Worm (Caenorhabditis elegans) whole organism, L4 larva: ENCODE data around the gene C39B5.5.

Experiments
- F10B5.3 ChIP-seq: sonication (generic microtip); optimal IDR thresholded peaks from 2 replicates; lab custom pipeline; 2016; ENCODE audit warnings: mild to moderate bottlenecking, missing genetic modification characterization, missing compliant biosample characterization
- R02D3.7 ChIP-seq: fragments of 150-350 bp; sonication (generic microtip); optimal IDR thresholded peaks from 3 replicates; lab custom pipeline; 2014; ENCODE audit warnings: missing biosample characterization, missing genetic modification characterization
- ama-1 ChIP-seq: fragments of 150-350 bp; optimal IDR thresholded peaks from 2 replicates; lab custom pipeline; 2014; ENCODE audit warnings: inconsistent platforms, mixed read lengths
- arid-1 ChIP-seq: fragments of 200-800 bp; sonication (Bioruptor generic); conservative IDR thresholded peaks from 2 replicates; pipeline ENCODE4 v1.3.6; 2022; ENCODE audit warnings: missing genetic modification reagents, missing genetic modification characterization, missing compliant biosample characterization
- ceh-44 ChIP-seq: fragments of 200-800 bp; sonication (Bioruptor generic); IDR thresholded peaks from 2 replicates; pipeline ENCODE4 v1.3.6; 2022; ENCODE audit warnings: missing genetic modification reagents, missing genetic modification characterization, missing compliant biosample characterization
- nhr-25 ChIP-seq: sonication (generic microtip); optimal IDR thresholded peaks from 2 replicates; lab custom pipeline; 2017; ENCODE audit warnings: missing genetic modification characterization, mild to moderate bottlenecking, missing compliant biosample characterization, antibody characterized with exemption, moderate library complexity, borderline replicate concordance; ENCODE audit not compliant: insufficient read depth
- nhr-77 ChIP-seq: fragments of 150-350 bp; optimal IDR thresholded peaks from 2 replicates; lab custom pipeline; 2014; ENCODE audit warnings: missing biosample characterization, missing genetic modification characterization
- pha-4 ChIP-seq, 2 experiments: fragments of 150-350 bp in 1 of 2; fragments of 200-800 bp in 1 of 2; sonication (Bioruptor generic) in 1 of 2; IDR thresholded peaks in 1 of 2; optimal IDR thresholded peaks in 1 of 2; 2 replicates each; pipeline versions ENCODE4 v1.3.6 to Lab custom; 2014 to 2022; ENCODE audit warnings: missing genetic modification characterization in 2 of 2, missing genetic modification reagents in 2 of 2, missing biosample characterization in 1 of 2, missing compliant biosample characterization in 1 of 2
- set-16 ChIP-seq: fragments of 200-800 bp; sonication (Bioruptor generic); IDR thresholded peaks from 2 replicates; pipeline ENCODE4 v1.3.6; 2022; ENCODE audit warnings: missing genetic modification reagents, missing genetic modification characterization, missing compliant biosample characterization
- zag-1 ChIP-seq: fragments of 150-350 bp; optimal IDR thresholded peaks from 2 replicates; lab custom pipeline; 2014; ENCODE audit warnings: missing biosample characterization, missing genetic modification characterization
- zfp-2 ChIP-seq: sonication (generic microtip); optimal IDR thresholded peaks from 2 replicates; lab custom pipeline; 2016; ENCODE audit warnings: mild to moderate bottlenecking, missing genetic modification characterization, missing compliant biosample characterization

- TF ChIP-seq nhr-77 (tag; lab: Kevin White, UChicago) = no peak
- TF ChIP-seq zfp-2 (tag; lab: Kevin White, UChicago) = no peak
- no peak for TF ChIP-seq ama-1 (lab: Kevin White, UChicago)
- TF ChIP-seq ceh-44 (GFP tag; lab: Robert Waterston, UW) = no peak
- TF ChIP-seq pha-4 (GFP tag; IDR thresholded peaks at IDR 0.05; lab: Robert Waterston, UW) = no peak
- no peak for TF ChIP-seq pha-4 (tag; optimal IDR thresholded peaks at IDR 0.05; lab: Kevin White, UChicago)
- TF ChIP-seq F10B5.3 (tag; lab: Kevin White, UChicago) = no peak
- TF ChIP-seq nhr-25 (tag; lab: Kevin White, UChicago) = no peak
- no peak for TF ChIP-seq set-16 (GFP tag; lab: Robert Waterston, UW)
- TF ChIP-seq arid-1 (GFP tag; lab: Robert Waterston, UW) = no peak
- no peak for TF ChIP-seq R02D3.7 (tag; lab: Kevin White, UChicago)
- no peak for TF ChIP-seq zag-1 (tag; lab: Kevin White, UChicago)
Measured at ce11 chrIII:2232360-2232759, 24.4 kb downstream of the C39B5.5 start, which contains the start of gene fbxa-47.
